Worm (Caenorhabditis elegans) whole organism, midembryonic: Measurements from ENCODE around the gene EGAP2.2.

Source experiments
- T22C8.4 ChIP-seq: fragments of 200-800 bp; sonication (Bioruptor generic); IDR thresholded peaks from 2 replicates; pipeline ENCODE4 v1.3.6; 2022; ENCODE audit warnings: missing genetic modification characterization, missing compliant biosample characterization
- cog-1 ChIP-seq: sonication (generic microtip); optimal IDR thresholded peaks from 2 replicates; lab custom pipeline; 2016; ENCODE audit warnings: missing genetic modification characterization, missing compliant biosample characterization
- flt-1 ChIP-seq: fragments of 200-800 bp; sonication (Bioruptor generic); IDR thresholded peaks from 2 replicates; pipeline ENCODE4 v1.3.6; 2022; ENCODE audit warnings: missing genetic modification characterization, missing compliant biosample characterization
- klf-2 ChIP-seq: fragments of 200-800 bp; sonication (Bioruptor generic); conservative IDR thresholded peaks from 2 replicates; pipeline ENCODE4 v1.3.6; 2022; ENCODE audit warnings: missing genetic modification reagents, missing genetic modification characterization, missing compliant biosample characterization
- med-1 ChIP-seq: sonication (generic microtip); optimal IDR thresholded peaks from 2 replicates; lab custom pipeline; 2017; ENCODE audit warnings: missing genetic modification characterization, mild to moderate bottlenecking, missing compliant biosample characterization, antibody characterized with exemption, missing genetic modification reagents; ENCODE audit not compliant: insufficient read depth
- ref-1 ChIP-seq: fragments of 200-800 bp; sonication (Bioruptor generic); conservative IDR thresholded peaks from 2 replicates; pipeline ENCODE4 v1.3.6; 2022; ENCODE audit warnings: missing genetic modification reagents, missing genetic modification characterization, missing compliant biosample characterization
- tab-1 ChIP-seq: fragments of 200-800 bp; sonication (Bioruptor generic); IDR thresholded peaks from 2 replicates; pipeline ENCODE4 v1.3.6; 2022; ENCODE audit warnings: missing genetic modification characterization, missing compliant biosample characterization
- ztf-23 ChIP-seq: fragments of 200-800 bp; sonication (Bioruptor generic); IDR thresholded peaks from 2 replicates; pipeline ENCODE4 v1.3.6; 2022; ENCODE audit warnings: missing genetic modification reagents, missing genetic modification characterization, missing compliant biosample characterization
- ztf-29 ChIP-seq: fragments of 200-800 bp; sonication (Bioruptor generic); IDR thresholded peaks from 2 replicates; pipeline ENCODE4 v1.3.6; 2022; ENCODE audit warnings: missing genetic modification reagents, missing genetic modification characterization, missing compliant biosample characterization

The EGAP2.2 gene

DNA sequence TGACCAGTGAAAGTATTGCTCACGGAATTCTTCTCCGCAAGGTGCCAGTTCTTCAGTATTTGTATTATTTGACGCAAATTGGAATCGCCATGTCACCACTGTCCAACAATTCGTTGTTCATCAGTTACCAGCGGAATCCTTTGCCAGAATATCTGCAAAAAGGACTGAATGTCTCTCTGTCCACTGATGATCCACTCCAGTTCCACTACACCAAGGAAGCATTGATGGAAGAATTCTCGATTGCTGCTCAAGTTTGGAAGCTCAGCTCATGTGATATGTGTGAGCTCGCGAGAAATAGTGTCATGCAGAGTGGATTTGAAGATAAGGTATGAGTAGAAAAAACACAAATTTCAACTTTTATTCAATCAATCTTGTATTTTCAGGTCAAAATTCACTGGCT is 20.6 kb upstream of the EGAP2.2 start:
- no peak for TF ChIP-seq med-1
- no peak for TF ChIP-seq ztf-29 (GFP tag; lab: Robert Waterston, UW)
- no peak for TF ChIP-seq ref-1 (GFP tag; lab: Robert Waterston, UW)
- TF ChIP-seq ztf-23 (GFP tag; lab: Robert Waterston, UW), result no peak
- TF ChIP-seq flt-1 (GFP tag; lab: Robert Waterston, UW), result no peak
- TF ChIP-seq tab-1 (GFP tag; lab: Robert Waterston, UW), result no peak
- no peak for TF ChIP-seq cog-1 (tag; lab: Kevin White, UChicago)
- no peak for TF ChIP-seq T22C8.4
- TF ChIP-seq klf-2, result no peak

DNA sequence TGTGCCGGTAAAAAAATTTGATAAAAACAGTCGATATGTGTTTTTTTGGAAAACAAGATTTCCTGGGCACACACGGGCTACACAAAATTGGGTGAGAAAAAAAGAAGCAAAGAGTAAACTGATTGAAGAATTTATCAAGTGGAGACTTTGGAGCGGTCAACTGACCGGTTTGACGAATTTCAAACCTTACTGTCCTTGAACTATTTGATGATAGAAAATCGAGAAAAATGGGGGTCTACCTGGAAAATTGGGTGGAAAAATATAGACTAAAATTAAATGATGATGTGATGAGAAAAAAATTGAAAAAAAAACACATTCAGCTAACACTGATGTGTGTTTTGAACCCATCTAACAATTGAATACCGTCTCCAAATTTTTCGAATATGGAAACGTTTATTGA is 18.9 kb upstream of the EGAP2.2 start, which contains the start of gene C34F11.8:
Gene C34F11.8, minus strand, starts transcription at position 135 of the 400 bp plus-strand sequence.
- TF ChIP-seq tab-1 (GFP tag; lab: Robert Waterston, UW) (no peak), flt-1 (GFP tag; lab: Robert Waterston, UW) (no peak), ztf-23 (GFP tag; lab: Robert Waterston, UW) (no peak), klf-2 (no peak), ref-1 (GFP tag; lab: Robert Waterston, UW) (no peak), med-1 (no peak), ztf-29 (GFP tag; lab: Robert Waterston, UW) (no peak), cog-1 (tag; lab: Kevin White, UChicago) (no peak), T22C8.4 (no peak)

DNA sequence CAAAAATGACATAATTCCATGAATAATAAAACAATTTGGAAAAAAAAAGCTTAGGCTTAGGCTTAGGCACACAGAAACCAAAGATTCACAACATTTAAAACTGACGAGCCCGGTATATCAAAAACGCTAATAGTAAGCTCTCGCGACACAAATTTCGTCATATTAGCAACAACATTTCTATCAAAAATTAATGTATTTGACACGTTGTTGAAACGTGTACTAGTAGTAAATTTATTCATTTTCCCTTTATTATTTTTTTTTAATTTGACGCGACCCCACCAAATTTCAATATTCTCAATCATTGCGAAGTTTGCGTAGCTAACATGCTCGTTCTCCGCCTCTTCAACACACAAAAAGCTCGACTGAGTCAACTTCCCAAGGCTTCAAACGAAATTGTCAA is 17.7 kb upstream of the EGAP2.2 start, which contains the start of gene C34F11.2:
Gene C34F11.2, plus strand, starts transcription at position 301 of the 400 bp plus-strand sequence.
- no peak for TF ChIP-seq klf-2
- no peak for TF ChIP-seq cog-1 (tag; lab: Kevin White, UChicago)
- no peak for TF ChIP-seq ztf-29 (GFP tag; lab: Robert Waterston, UW)

DNA sequence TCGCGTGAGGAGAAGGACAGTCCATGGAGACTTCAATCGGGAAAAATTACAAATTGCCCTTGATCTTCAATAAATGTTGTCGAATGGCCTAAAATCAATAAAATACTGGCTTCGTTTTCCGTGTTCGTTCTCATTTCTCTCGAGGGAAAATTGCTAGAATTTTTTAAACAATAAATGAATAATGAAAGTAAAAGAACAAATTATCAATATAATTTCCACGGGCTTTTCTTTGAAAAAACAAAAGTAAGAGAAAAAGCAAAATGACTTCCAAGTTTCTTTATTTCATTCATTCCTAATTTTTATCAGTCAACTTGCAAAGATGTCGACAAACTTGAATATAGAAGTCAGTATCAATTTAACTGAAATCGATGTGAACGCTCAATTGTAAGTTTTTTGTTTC is 17.0 kb upstream of the EGAP2.2 start, which contains the start of gene C34F11.1:
Gene C34F11.1, plus strand, starts transcription at position 301 of the 400 bp plus-strand sequence.
- no peak for TF ChIP-seq klf-2
- no peak for TF ChIP-seq ref-1 (GFP tag; lab: Robert Waterston, UW)

DNA sequence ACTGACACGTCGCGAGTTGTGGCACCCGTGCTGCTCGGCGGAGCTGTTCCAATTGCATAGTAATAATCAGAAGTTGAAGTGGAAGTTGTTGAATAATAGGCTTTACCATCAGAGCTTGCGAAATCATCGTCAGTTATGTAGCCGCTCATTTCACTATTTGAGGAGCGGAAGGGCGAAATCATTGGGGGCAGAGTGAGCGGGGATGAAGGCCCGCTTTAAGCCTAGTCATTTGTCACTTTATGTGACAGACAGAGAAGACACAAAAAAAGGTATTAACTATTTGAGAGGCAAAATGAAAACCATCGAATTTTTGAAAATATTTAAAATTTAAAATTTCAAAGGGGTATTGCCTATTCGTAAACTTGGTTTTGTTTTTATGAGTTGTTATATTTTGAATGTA is 11.3 kb upstream of the EGAP2.2 start:
- TF ChIP-seq ztf-29 (GFP tag; lab: Robert Waterston, UW) (no peak), flt-1 (GFP tag; lab: Robert Waterston, UW) (no peak), tab-1 (GFP tag; lab: Robert Waterston, UW) (no peak), ztf-23 (GFP tag; lab: Robert Waterston, UW) (no peak)

DNA sequence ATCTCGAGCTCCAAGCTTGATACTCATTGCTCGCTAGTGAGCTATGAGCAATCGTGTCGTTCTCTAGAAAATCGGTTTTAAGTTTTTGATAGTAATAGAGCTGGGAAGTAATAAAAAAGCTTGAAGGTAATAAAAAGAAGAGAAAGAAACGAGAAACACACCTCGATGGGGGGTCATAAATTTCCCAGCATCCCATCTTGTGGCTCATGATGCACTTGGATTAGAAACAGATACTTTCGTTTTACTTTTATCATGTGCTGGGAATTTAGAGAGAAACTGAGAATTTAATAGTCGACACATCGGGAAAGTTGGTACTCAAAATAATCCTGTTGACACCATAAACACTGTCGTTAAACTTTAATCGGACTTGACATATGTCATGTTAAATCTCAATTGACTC is 9.0 kb upstream of the EGAP2.2 start:
- TF ChIP-seq flt-1 (GFP tag; lab: Robert Waterston, UW), result no peak
- TF ChIP-seq med-1, result no peak
- TF ChIP-seq tab-1 (GFP tag; lab: Robert Waterston, UW), result no peak
- TF ChIP-seq ztf-23 (GFP tag; lab: Robert Waterston, UW), result no peak
- TF ChIP-seq T22C8.4, result no peak
- TF ChIP-seq ref-1 (GFP tag; lab: Robert Waterston, UW), result no peak
- no peak for TF ChIP-seq cog-1 (tag; lab: Kevin White, UChicago)
- TF ChIP-seq ztf-29 (GFP tag; lab: Robert Waterston, UW), result no peak

DNA sequence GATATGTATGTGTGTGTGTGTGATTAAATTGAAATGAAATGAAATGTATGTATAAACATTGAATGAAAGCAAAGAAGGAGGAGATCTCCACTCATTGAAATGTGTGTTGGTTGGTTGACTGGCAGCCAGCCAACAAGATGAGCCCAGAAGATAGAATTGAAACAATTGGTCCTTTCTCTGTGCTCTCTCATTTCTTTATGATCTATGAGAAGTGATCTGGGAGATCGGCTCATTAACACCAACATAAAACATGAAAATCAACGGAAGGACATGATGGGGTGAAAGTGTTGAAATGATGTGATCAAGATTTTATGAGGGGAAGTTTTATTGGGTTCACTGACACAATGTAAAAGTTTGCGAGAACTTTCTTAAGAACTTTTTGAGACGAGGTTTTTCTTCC is 6.9 kb upstream of the EGAP2.2 start:
- TF ChIP-seq T22C8.4 (no peak), ztf-23 (GFP tag; lab: Robert Waterston, UW) (no peak), tab-1 (GFP tag; lab: Robert Waterston, UW) (no peak), klf-2 (no peak), flt-1 (GFP tag; lab: Robert Waterston, UW) (no peak), med-1 (no peak), cog-1 (tag; lab: Kevin White, UChicago) (no peak), ztf-29 (GFP tag; lab: Robert Waterston, UW) (no peak), ref-1 (GFP tag; lab: Robert Waterston, UW) (no peak)

DNA sequence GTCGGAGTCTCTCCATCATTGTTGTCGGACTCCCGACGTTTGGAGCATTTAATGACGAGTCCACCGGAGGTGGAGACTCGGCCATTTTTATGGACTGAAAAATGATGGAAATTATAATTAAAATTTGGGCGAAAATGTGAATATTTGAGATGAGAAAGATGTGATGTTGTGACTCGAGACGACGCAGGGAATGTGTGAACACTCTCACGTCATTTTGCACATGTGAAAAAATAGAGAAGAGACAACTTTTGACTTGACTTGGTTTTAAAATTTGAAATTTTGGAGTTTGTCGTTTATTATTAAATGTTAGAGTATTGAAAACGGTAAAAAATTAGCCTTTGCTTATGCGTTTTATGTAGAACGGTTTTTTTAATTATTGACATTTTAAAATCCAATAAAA is 4.4 kb upstream of the EGAP2.2 start, which contains the start of gene dsh-1:
Gene dsh-1, minus strand, starts transcription at position 101 of the 400 bp plus-strand sequence.
- TF ChIP-seq T22C8.4 (no peak), tab-1 (GFP tag; lab: Robert Waterston, UW) (no peak), ztf-23 (GFP tag; lab: Robert Waterston, UW) (no peak), ztf-29 (GFP tag; lab: Robert Waterston, UW) (no peak), ref-1 (GFP tag; lab: Robert Waterston, UW) (no peak), med-1 (no peak), flt-1 (GFP tag; lab: Robert Waterston, UW) (no peak), cog-1 (tag; lab: Kevin White, UChicago) (no peak), klf-2 (no peak)

DNA sequence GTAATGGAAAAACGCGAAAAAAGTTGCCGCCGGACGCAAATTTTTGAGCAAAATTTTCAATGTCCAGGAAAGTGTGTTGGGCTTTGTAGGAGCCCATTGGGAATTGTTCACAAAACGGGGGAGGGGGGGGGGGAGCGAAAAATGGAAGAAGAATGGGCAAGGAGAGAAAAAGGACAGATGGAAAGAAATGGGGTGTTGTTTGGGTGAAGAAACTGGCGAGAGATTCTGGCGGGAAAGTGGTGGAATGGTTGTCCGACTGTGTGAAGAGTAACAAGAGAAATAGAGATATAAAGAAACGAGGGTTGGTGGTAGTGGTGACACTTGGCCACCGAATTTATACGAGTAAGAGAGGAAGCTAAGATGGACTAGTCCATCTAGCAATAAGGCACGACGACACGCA is 3.4 kb upstream of the EGAP2.2 start:
- TF ChIP-seq ztf-29 (GFP tag; lab: Robert Waterston, UW) (no peak), flt-1 (GFP tag; lab: Robert Waterston, UW) (peak; percentile 17; the same call in 1 of the 2 replicates), ref-1 (GFP tag; lab: Robert Waterston, UW) (no peak), ztf-23 (GFP tag; lab: Robert Waterston, UW) (0 out of 2 replicates have a peak, but pooled peaks have one; percentile 54), med-1 (no peak)

DNA sequence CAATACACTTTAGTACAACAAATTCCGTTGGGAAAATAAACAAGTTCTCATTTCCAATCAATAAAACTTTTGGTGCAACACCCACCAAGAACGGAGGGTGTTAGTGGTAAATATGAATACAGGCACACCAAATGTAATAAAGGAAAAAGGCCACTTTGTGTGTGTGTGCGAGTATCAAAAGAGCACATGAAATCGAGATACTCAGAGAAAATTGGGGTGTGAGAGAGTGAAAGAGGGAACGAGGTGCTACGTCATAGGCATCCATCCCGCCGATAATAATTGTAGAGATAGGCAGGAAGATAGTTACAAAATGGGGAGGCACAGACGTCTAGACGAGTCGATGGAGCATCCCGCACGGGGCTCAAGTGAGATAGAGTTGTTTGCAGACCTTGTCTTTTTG is 1.9 kb upstream of the EGAP2.2 start:
- TF ChIP-seq ref-1 (GFP tag; lab: Robert Waterston, UW) (no peak), tab-1 (GFP tag; lab: Robert Waterston, UW) (no peak), flt-1 (GFP tag; lab: Robert Waterston, UW) (0 out of 2 replicates have a peak, but pooled peaks have one; percentile 30), klf-2 (no peak), ztf-23 (GFP tag; lab: Robert Waterston, UW) (no peak), med-1 (no peak), ztf-29 (GFP tag; lab: Robert Waterston, UW) (no peak), cog-1 (tag; lab: Kevin White, UChicago) (peak; percentile 16), T22C8.4 (no peak)
